Worm (Caenorhabditis elegans): ENCODE data around the gene K10D11.3.

Gene K10D11.3

ce11 chrIV:13028746-13029673 lies 43.1 kb upstream of the K10D11.3 start (continued):
- no peak for TF ChIP-seq B0035.1 (tag; optimal IDR thresholded peaks at IDR 0.05)
- TF ChIP-seq F22D6.2 (tag; optimal IDR thresholded peaks at IDR 0.05), result no peak
- TF ChIP-seq ztf-28 (GFP tag; IDR thresholded peaks at IDR 0.05), result no peak
- no peak for TF ChIP-seq sea-2 (GFP tag; IDR thresholded peaks at IDR 0.05)
- TF ChIP-seq F55B11.4 (tag; optimal IDR thresholded peaks at IDR 0.05; ENCODE audit: borderline replicate concordance, insufficient read depth), result no peak
- TF ChIP-seq akir-1 (GFP tag; optimal IDR thresholded peaks at IDR 0.05), result no peak
- no peak for TF ChIP-seq ceh-100 (GFP tag; IDR thresholded peaks at IDR 0.05)
- TF ChIP-seq egl-18 (GFP tag; IDR thresholded peaks at IDR 0.05), result no peak
- no peak; the same call in 1 of the 2 replicates for TF ChIP-seq hmg-1.2 (GFP tag; IDR thresholded peaks at IDR 0.05)
- no peak for TF ChIP-seq ceh-27 (GFP tag; optimal IDR thresholded peaks at IDR 0.05)
- TF ChIP-seq sdz-38 (tag; optimal IDR thresholded peaks at IDR 0.05), result no peak
- peak; percentile 57 for TF ChIP-seq lin-54 (GFP tag; optimal IDR thresholded peaks at IDR 0.05)
- TF ChIP-seq attf-3 (GFP tag; conservative IDR thresholded peaks at IDR 0.05), result no peak
- no peak for TF ChIP-seq F49E8.2 (tag; optimal IDR thresholded peaks at IDR 0.05; ENCODE audit: insufficient read depth)
- TF ChIP-seq ztf-22 (GFP tag; optimal IDR thresholded peaks at IDR 0.05), result no peak
- no peak for TF ChIP-seq F23B12.7 (tag; optimal IDR thresholded peaks at IDR 0.05; ENCODE audit: insufficient read depth)
- peak; percentile 61 for TF ChIP-seq lsl-1 (GFP tag; optimal IDR thresholded peaks at IDR 0.05)
- TF ChIP-seq F39B2.1 (GFP tag; IDR thresholded peaks at IDR 0.05), result no peak
- no peak for TF ChIP-seq let-607 (tag; optimal IDR thresholded peaks at IDR 0.05)
- TF ChIP-seq B0261.1 (tag; optimal IDR thresholded peaks at IDR 0.05), result no peak
- no peak for TF ChIP-seq repo-1 (tag; optimal IDR thresholded peaks at IDR 0.05)
- no peak; the same call in 1 of the 2 replicates for TF ChIP-seq B0019.2 (GFP tag; conservative IDR thresholded peaks at IDR 0.05)
- TF ChIP-seq rec-8 (tag; optimal IDR thresholded peaks at IDR 0.05), result no peak
- no peak for TF ChIP-seq Y67H2A.10 (GFP tag; conservative IDR thresholded peaks at IDR 0.05)
- no peak for TF ChIP-seq hlh-12 (tag; optimal IDR thresholded peaks at IDR 0.05)
- TF ChIP-seq K11D2.4 (GFP tag; IDR thresholded peaks at IDR 0.05), result no peak
- TF ChIP-seq ztf-18 (tag; optimal IDR thresholded peaks at IDR 0.05), result no peak
- TF ChIP-seq ceh-79 (tag; optimal IDR thresholded peaks at IDR 0.05), result no peak
- no peak for TF ChIP-seq ztf-26 (tag; optimal IDR thresholded peaks at IDR 0.05)
- no peak for TF ChIP-seq bed-1 (GFP tag; IDR thresholded peaks at IDR 0.05)
- no peak for TF ChIP-seq T26A5.8 (tag; optimal IDR thresholded peaks at IDR 0.05)
- TF ChIP-seq hsf-1 (GFP tag; IDR thresholded peaks at IDR 0.05), result no peak

ce11 chrIV:13027801-13028641 lies 42.1 kb upstream of the K10D11.3 start:
- no peak for TF ChIP-seq sea-2 (GFP tag; IDR thresholded peaks at IDR 0.05)
- 0 out of 2 replicates have a peak, but pooled peaks have one; percentile 44 for TF ChIP-seq zfh-2 (GFP tag; conservative IDR thresholded peaks at IDR 0.05)
- TF ChIP-seq attf-5 (GFP tag; optimal IDR thresholded peaks at IDR 0.05), result no peak
- TF ChIP-seq pha-4 (tag; optimal IDR thresholded peaks at IDR 0.05), result no peak
- TF ChIP-seq let-607 (tag; optimal IDR thresholded peaks at IDR 0.05), result no peak
- 0 out of 2 replicates have a peak, but pooled peaks have one; percentile 25 for TF ChIP-seq egl-44 (GFP tag; IDR thresholded peaks at IDR 0.05)
- no peak for TF ChIP-seq lin-35 (GFP tag; optimal IDR thresholded peaks at IDR 0.05)
- TF ChIP-seq Y95B8A.8 (GFP tag; IDR thresholded peaks at IDR 0.05), result no peak
- TF ChIP-seq F23B12.7 (tag; optimal IDR thresholded peaks at IDR 0.05; ENCODE audit: insufficient read depth), result no peak
